Fruit fly (Drosophila melanogaster): ENCODE data around the gene CG12093.
A peak's percentile ranks its signal among the peaks of the same experiment; 100 is the strongest.

Gene CG12093

DNA sequence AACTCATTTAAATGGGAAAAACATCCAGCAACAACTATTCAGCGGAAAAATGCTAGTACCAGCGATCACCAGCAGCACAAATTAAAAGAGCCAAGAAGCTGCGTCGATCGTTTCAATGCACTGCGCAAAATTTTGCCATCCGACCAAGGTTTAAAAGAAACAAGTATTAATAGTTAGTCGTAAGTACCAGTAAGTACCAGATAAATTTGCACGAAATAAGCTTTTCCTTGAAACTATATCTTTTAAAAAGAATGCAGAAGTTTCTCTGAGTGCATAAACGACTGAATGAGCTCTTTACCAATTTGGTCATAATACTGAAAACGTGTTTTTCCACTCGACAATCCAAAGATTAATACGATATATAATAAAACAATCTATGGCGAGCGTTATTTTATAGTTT, 40.6 kb downstream of the CG12093 start (continued):
- peak; percentile 55 for TF ChIP-seq CG8944 (GFP tag; optimal IDR thresholded peaks at IDR 0.05)
- TF ChIP-seq stc (GFP tag; IDR thresholded peaks at IDR 0.05): 0 out of 2 replicates have a peak, but pooled peaks have one; percentile 23
- TF ChIP-seq vvl (GFP tag; IDR thresholded peaks at IDR 0.05): peak; percentile 78
- peak; percentile 60 for TF ChIP-seq H2.0 (GFP tag; IDR thresholded peaks at IDR 0.05)
- peak; percentile 48 for TF ChIP-seq Hr3 (GFP tag; optimal IDR thresholded peaks at IDR 0.05)
- peak; percentile 63 for TF ChIP-seq shn (GFP tag; optimal IDR thresholded peaks at IDR 0.05)
- no peak for TF ChIP-seq Dp (GFP tag; optimal IDR thresholded peaks at IDR 0.05)
- TF ChIP-seq CG16815 (GFP tag; optimal IDR thresholded peaks at IDR 0.05): peak; percentile 30
- TF ChIP-seq MBD-R2 (GFP tag; IDR thresholded peaks at IDR 0.05): 0 out of 2 replicates have a peak, but pooled peaks have one; percentile 26
- TF ChIP-seq Neu2 (GFP tag; optimal IDR thresholded peaks at IDR 0.05; ENCODE audit: borderline replicate concordance): no peak
- no peak for TF ChIP-seq hb (GFP tag; IDR thresholded peaks at IDR 0.05; ENCODE audit: partially characterized antibody)
- TF ChIP-seq chm (GFP tag; IDR thresholded peaks at IDR 0.05): peak; percentile 68; the same call in 1 of the 2 replicates
- TF ChIP-seq Hand (GFP tag; optimal IDR thresholded peaks at IDR 0.05): no peak
- TF ChIP-seq cas (GFP tag; IDR thresholded peaks at IDR 0.05): 0 out of 2 replicates have a peak, but pooled peaks have one; percentile 25
- TF ChIP-seq CG11560 (tag; IDR thresholded peaks at IDR 0.05): 0 out of 3 replicates have a peak, but pooled peaks have one; percentile 57
- TF ChIP-seq Dbx (GFP tag; IDR thresholded peaks at IDR 0.05): peak; percentile 55; the same call in 1 of the 3 replicates
- no peak for TF ChIP-seq sd (tag; optimal IDR thresholded peaks at IDR 0.05)
- peak; percentile 44 for TF ChIP-seq scrt (GFP tag; optimal IDR thresholded peaks at IDR 0.05)
- no peak for TF ChIP-seq CG6254 (GFP tag; optimal IDR thresholded peaks at IDR 0.05)
- no peak for TF ChIP-seq CG17186 (GFP tag; optimal IDR thresholded peaks at IDR 0.05)
- no peak for TF ChIP-seq corto (GFP tag; optimal IDR thresholded peaks at IDR 0.05)
- TF ChIP-seq CG13296 (GFP tag; optimal IDR thresholded peaks at IDR 0.05): no peak
- peak; percentile 22 for TF ChIP-seq CG3163 (GFP tag; optimal IDR thresholded peaks at IDR 0.05)
- TF ChIP-seq wor (GFP tag; IDR thresholded peaks at IDR 0.05): peak; percentile 43; the same call in 1 of the 2 replicates
- peak; percentile 83 for TF ChIP-seq CG9932 (GFP tag; IDR thresholded peaks at IDR 0.05)
- peak; percentile 27 for TF ChIP-seq odd (GFP tag; optimal IDR thresholded peaks at IDR 0.05)
- peak; percentile 44 for TF ChIP-seq CG30431 (GFP tag; optimal IDR thresholded peaks at IDR 0.05)
- no peak for TF ChIP-seq gsb-n (tag; optimal IDR thresholded peaks at IDR 0.05)
- peak; percentile 47; the same call in 1 of the 3 replicates for TF ChIP-seq jigr1 (GFP tag; IDR thresholded peaks at IDR 0.05)
- TF ChIP-seq CG18599 (GFP tag; optimal IDR thresholded peaks at IDR 0.05): peak; percentile 73
- no peak for TF ChIP-seq CG13123 (GFP tag; optimal IDR thresholded peaks at IDR 0.05)
- no peak for TF ChIP-seq br (optimal IDR thresholded peaks at IDR 0.05)
- peak; percentile 73 for TF ChIP-seq CG3281 (GFP tag; optimal IDR thresholded peaks at IDR 0.05)
- peak; percentile 56 for TF ChIP-seq Camta (GFP tag; optimal IDR thresholded peaks at IDR 0.05)
- 0 out of 2 replicates have a peak, but pooled peaks have one; percentile 13 for TF ChIP-seq CG1024 (GFP tag; IDR thresholded peaks at IDR 0.05)
- TF ChIP-seq CG10267 (tag; optimal IDR thresholded peaks at IDR 0.05): peak; percentile 42
- TF ChIP-seq Deaf1 (tag; optimal IDR thresholded peaks at IDR 0.05): peak; percentile 36
- no peak for TF ChIP-seq Spps (tag; optimal IDR thresholded peaks at IDR 0.05)
- no peak for TF ChIP-seq Sin3A (optimal IDR thresholded peaks at IDR 0.05)
- peak; percentile 57 for TF ChIP-seq NC2β (GFP tag; optimal IDR thresholded peaks at IDR 0.05)
- TF ChIP-seq Ravus (GFP tag; IDR thresholded peaks at IDR 0.05): peak; percentile 41
- TF ChIP-seq Myb (GFP tag; optimal IDR thresholded peaks at IDR 0.05): peak; percentile 32
- TF ChIP-seq al (GFP tag; IDR thresholded peaks at IDR 0.05): peak; percentile 78
- no peak for TF ChIP-seq ash1 (GFP tag; optimal IDR thresholded peaks at IDR 0.05)
- TF ChIP-seq pb (GFP tag; optimal IDR thresholded peaks at IDR 0.05): peak; percentile 25
- TF ChIP-seq zen2 (GFP tag; IDR thresholded peaks at IDR 0.05; ENCODE audit: partially characterized antibody): no peak
- TF ChIP-seq CG11695 (GFP tag; IDR thresholded peaks at IDR 0.05): peak; percentile 77
- TF ChIP-seq CG12299 (tag; optimal IDR thresholded peaks at IDR 0.05): peak; percentile 24
- TF ChIP-seq Rfx (GFP tag; IDR thresholded peaks at IDR 0.05): peak; percentile 92
- TF ChIP-seq Xbp1 (GFP tag; optimal IDR thresholded peaks at IDR 0.05): peak; percentile 80
- TF ChIP-seq D19B (GFP tag; optimal IDR thresholded peaks at IDR 0.05): peak; percentile 15
- TF ChIP-seq Atf-2 (GFP tag; optimal IDR thresholded peaks at IDR 0.05): peak; percentile 56
